Worm (Caenorhabditis elegans): ENCODE data around the gene plpp-1.2.

- TF ChIP-seq ceh-45 (GFP tag; IDR thresholded peaks at IDR 0.05) (no peak), T23F11.4 (GFP tag; optimal IDR thresholded peaks at IDR 0.05) (no peak), tbx-2 (tag; optimal IDR thresholded peaks at IDR 0.05) (no peak), ceh-9 (tag; optimal IDR thresholded peaks at IDR 0.05) (no peak), fkh-10 (GFP tag; optimal IDR thresholded peaks at IDR 0.05) (no peak), ceh-22 (tag; optimal IDR thresholded peaks at IDR 0.05) (no peak), mec-3 (tag; optimal IDR thresholded peaks at IDR 0.05; ENCODE audit: borderline replicate concordance) (no peak)
Observed at ce11 chrII:6493139-6493538, 7.9 kb downstream of the plpp-1.2 start.
